Worm (Caenorhabditis elegans): ENCODE data around the gene bus-8A.

Gene bus-8A

ce11 chrX:5458043-5458442 lies 34.7 kb upstream of the bus-8A start:
- no peak for TF ChIP-seq R02D3.7 (tag; optimal IDR thresholded peaks at IDR 0.05)
- no peak for TF ChIP-seq lin-13 (GFP tag; optimal IDR thresholded peaks at IDR 0.05)
- TF ChIP-seq ceh-82 (tag; optimal IDR thresholded peaks at IDR 0.05) = no peak
- TF ChIP-seq ZK546.5 (tag; optimal IDR thresholded peaks at IDR 0.05) = no peak
- TF ChIP-seq snpc-4 (tag; optimal IDR thresholded peaks at IDR 0.05) = no peak
- no peak for TF ChIP-seq gmeb-1 (tag; optimal IDR thresholded peaks at IDR 0.05)
- TF ChIP-seq mab-5 (tag; optimal IDR thresholded peaks at IDR 0.05) = no peak
- TF ChIP-seq sma-3 (GFP tag; optimal IDR thresholded peaks at IDR 0.05) = no peak
- no peak for TF ChIP-seq nhr-11 (tag; optimal IDR thresholded peaks at IDR 0.05)
- no peak for TF ChIP-seq blmp-1 (tag; optimal IDR thresholded peaks at IDR 0.05; ENCODE audit: insufficient read depth)
- no peak for TF ChIP-seq nhr-25 (tag; optimal IDR thresholded peaks at IDR 0.05)
- TF ChIP-seq fos-1 (tag; optimal IDR thresholded peaks at IDR 0.05) = no peak
- TF ChIP-seq mbf-1 (tag; optimal IDR thresholded peaks at IDR 0.05) = no peak
- no peak for TF ChIP-seq nhr-10 (tag; optimal IDR thresholded peaks at IDR 0.05)
- no peak for TF ChIP-seq nhr-77 (tag; optimal IDR thresholded peaks at IDR 0.05)

- TF ChIP-seq F13H6.1 (tag; optimal IDR thresholded peaks at IDR 0.05) (no peak), ceh-82 (tag; optimal IDR thresholded peaks at IDR 0.05) (no peak), sma-9 (GFP tag; optimal IDR thresholded peaks at IDR 0.05) (no peak), sma-9 (tag; optimal IDR thresholded peaks at IDR 0.05) (no peak), peb-1 (tag; optimal IDR thresholded peaks at IDR 0.05) (no peak), elt-3 (tag; optimal IDR thresholded peaks at IDR 0.05) (no peak), nhr-12 (tag; optimal IDR thresholded peaks at IDR 0.05) (no peak), alr-1 (tag; optimal IDR thresholded peaks at IDR 0.05) (no peak), lin-11 (tag; optimal IDR thresholded peaks at IDR 0.05) (no peak), mab-5 (tag; optimal IDR thresholded peaks at IDR 0.05) (no peak), ztf-11 (tag; optimal IDR thresholded peaks at IDR 0.05) (no peak), nhr-6 (tag; optimal IDR thresholded peaks at IDR 0.05) (no peak), ama-1 (optimal IDR thresholded peaks at IDR 0.05) (no peak), R02D3.7 (tag; optimal IDR thresholded peaks at IDR 0.05) (no peak), C34F6.9 (tag; optimal IDR thresholded peaks at IDR 0.05) (no peak), nhr-23 (tag; optimal IDR thresholded peaks at IDR 0.05) (no peak), nhr-237 (tag; optimal IDR thresholded peaks at IDR 0.05) (no peak), fos-1 (tag; optimal IDR thresholded peaks at IDR 0.05) (no peak)
These were observed 34.0 kb upstream of the bus-8A start for ce11 chrX:5458750-5459149.

ce11 chrX:5460930-5461329 lies 31.8 kb upstream of the bus-8A start, which contains the start of gene ddr-1:
Gene ddr-1, plus strand, starts transcription at chrX:5461230.
- no peak for TF ChIP-seq sma-3 (GFP tag; optimal IDR thresholded peaks at IDR 0.05)
- no peak for TF ChIP-seq unc-39 (tag; optimal IDR thresholded peaks at IDR 0.05)
- TF ChIP-seq alr-1 (tag; optimal IDR thresholded peaks at IDR 0.05) = no peak
- no peak for TF ChIP-seq C34F6.9 (tag; optimal IDR thresholded peaks at IDR 0.05)
- no peak for TF ChIP-seq mdl-1 (tag; optimal IDR thresholded peaks at IDR 0.05)
- TF ChIP-seq snpc-4 (tag; optimal IDR thresholded peaks at IDR 0.05) = no peak
- no peak for TF ChIP-seq ztf-1 (GFP tag; conservative IDR thresholded peaks at IDR 0.05)
- no peak for TF ChIP-seq elt-1 (tag; optimal IDR thresholded peaks at IDR 0.05)
- TF ChIP-seq F13H6.1 (tag; optimal IDR thresholded peaks at IDR 0.05) = no peak
- TF ChIP-seq nhr-129 (tag; optimal IDR thresholded peaks at IDR 0.05) = no peak
- TF ChIP-seq lin-13 (GFP tag; optimal IDR thresholded peaks at IDR 0.05) = no peak
- TF ChIP-seq Y55F3AM.14 (GFP tag; optimal IDR thresholded peaks at IDR 0.05) = no peak
- no peak for TF ChIP-seq nhr-12 (tag; optimal IDR thresholded peaks at IDR 0.05)

ce11 chrX:5465631-5466030 lies 27.1 kb upstream of the bus-8A start:
- TF ChIP-seq nhr-21 (tag; optimal IDR thresholded peaks at IDR 0.05) = no peak
- no peak for TF ChIP-seq ztf-1 (GFP tag; conservative IDR thresholded peaks at IDR 0.05)
- TF ChIP-seq F13H6.1 (tag; optimal IDR thresholded peaks at IDR 0.05) = no peak
- peak; percentile 67 for TF ChIP-seq fos-1 (tag; optimal IDR thresholded peaks at IDR 0.05)

- TF ChIP-seq unc-62 (GFP tag; optimal IDR thresholded peaks at IDR 0.05) (no peak), snpc-4 (tag; optimal IDR thresholded peaks at IDR 0.05) (no peak), nhr-23 (tag; optimal IDR thresholded peaks at IDR 0.05) (no peak), sma-9 (GFP tag; optimal IDR thresholded peaks at IDR 0.05) (peak; percentile 28), sma-9 (tag; optimal IDR thresholded peaks at IDR 0.05) (no peak)
These were observed 26.6 kb upstream of the bus-8A start for ce11 chrX:5466149-5466548.
